Fruit fly (Drosophila melanogaster) whole organism, embryonic: ENCODE measurements around the gene rt.
A peak's percentile ranks its signal among the peaks of the same experiment; 100 is the strongest.

Source experiments
- Aef1 ChIP-seq: fragments of 200-800 bp; sonication (Bioruptor generic); IDR thresholded peaks from 3 replicates; pipeline ENCODE4 v1.3.6; 2022; ENCODE audit warnings: missing biosample characterization, missing genetic modification characterization
- Atf-2 ChIP-seq: fragments of 200-800 bp; sonication (Bioruptor generic); optimal IDR thresholded peaks from 2 replicates; lab custom pipeline; 2016; ENCODE audit warnings: missing biosample characterization, missing genetic modification characterization
- Awh ChIP-seq: fragments of 200-800 bp; sonication (Bioruptor generic); IDR thresholded peaks from 2 replicates; pipeline ENCODE4, ENCODE4 v1.3.6; 2022; ENCODE audit warnings: missing biosample characterization, missing genetic modification characterization
- CG10274 ChIP-seq: fragments of 200-800 bp; sonication (Bioruptor generic); optimal IDR thresholded peaks from 3 replicates; lab custom pipeline; 2017; ENCODE audit warnings: missing biosample characterization, mild to moderate bottlenecking, missing genetic modification characterization
- CG13624 ChIP-seq: fragments of 200-800 bp; sonication (Bioruptor generic); optimal IDR thresholded peaks from 2 replicates; lab custom pipeline; 2016; ENCODE audit warnings: missing biosample characterization, missing genetic modification characterization
- CG13775 ChIP-seq: fragments of 200-800 bp; sonication (Bioruptor generic); optimal IDR thresholded peaks from 3 replicates; lab custom pipeline; 2017; ENCODE audit warnings: missing biosample characterization, mild to moderate bottlenecking, missing genetic modification characterization
- CG15011 ChIP-seq: fragments of 200-800 bp; sonication (Bioruptor generic); optimal IDR thresholded peaks from 3 replicates; lab custom pipeline; 2018; ENCODE audit warnings: missing biosample characterization, mild to moderate bottlenecking, missing genetic modification characterization
- CG17568 ChIP-seq: fragments of 200-800 bp; sonication (Bioruptor generic); optimal IDR thresholded peaks from 2 replicates; lab custom pipeline; 2018; ENCODE audit warnings: missing biosample characterization, mild to moderate bottlenecking, missing genetic modification characterization, moderate library complexity
- CG32532 ChIP-seq: fragments of 200-800 bp; sonication (Bioruptor generic); IDR thresholded peaks from 2 replicates; pipeline ENCODE4 v1.3.6; 2022; ENCODE audit warnings: missing biosample characterization, missing genetic modification characterization
- CG32767 ChIP-seq: fragments of 200-800 bp; sonication (Bioruptor generic); IDR thresholded peaks from 2 replicates; pipeline ENCODE4 v1.3.6; 2022; ENCODE audit warnings: missing biosample characterization, missing genetic modification characterization
- CG4854 ChIP-seq: fragments of 200-800 bp; sonication (Bioruptor generic); optimal IDR thresholded peaks from 2 replicates; lab custom pipeline; 2016; ENCODE audit warnings: missing biosample characterization, missing genetic modification characterization, inconsistent platforms
- CG5245 ChIP-seq: fragments of 200-800 bp; sonication (Bioruptor generic); optimal IDR thresholded peaks from 3 replicates; lab custom pipeline; 2016; ENCODE audit warnings: missing biosample characterization, missing genetic modification characterization
- CG8944 ChIP-seq: fragments of 200-800 bp; sonication (Bioruptor generic); optimal IDR thresholded peaks from 3 replicates; lab custom pipeline; 2016; ENCODE audit warnings: missing biosample characterization, missing genetic modification characterization
- Drgx ChIP-seq: fragments of 200-800 bp; sonication (Bioruptor generic); IDR thresholded peaks from 2 replicates; pipeline ENCODE4 v1.3.6; 2022; ENCODE audit warnings: missing biosample characterization, missing genetic modification characterization
- ERR ChIP-seq: fragments of 200-800 bp; sonication (Bioruptor generic); optimal IDR thresholded peaks from 2 replicates; lab custom pipeline; 2016; ENCODE audit warnings: missing biosample characterization, missing genetic modification characterization
- Fer2 ChIP-seq: fragments of 200-800 bp; sonication (Bioruptor generic); optimal IDR thresholded peaks from 2 replicates; lab custom pipeline; 2018; ENCODE audit warnings: missing biosample characterization, mild to moderate bottlenecking, missing genetic modification characterization, moderate library complexity
- Hr39 ChIP-seq: fragments of >200 bp; optimal IDR thresholded peaks from 2 replicates; lab custom pipeline; 2017
- Lim3 ChIP-seq: fragments of 200-800 bp; sonication (Bioruptor generic); IDR thresholded peaks from 2 replicates; pipeline ENCODE4 v1.3.6; 2022; ENCODE audit warnings: missing biosample characterization, missing genetic modification characterization
- MESR4 ChIP-seq: fragments of 200-800 bp; sonication (Bioruptor generic); optimal IDR thresholded peaks from 2 replicates; lab custom pipeline; 2018; ENCODE audit warnings: missing biosample characterization, mild to moderate bottlenecking, missing genetic modification characterization, moderate library complexity
- Myb ChIP-seq: fragments of 200-800 bp; sonication (Bioruptor generic); optimal IDR thresholded peaks from 2 replicates; lab custom pipeline; 2016; ENCODE audit warnings: missing biosample characterization, missing genetic modification characterization
- NK7.1 ChIP-seq: fragments of 200-800 bp; sonication (Bioruptor generic); optimal IDR thresholded peaks from 3 replicates; lab custom pipeline; 2016; ENCODE audit warnings: missing biosample characterization, missing genetic modification characterization
- Optix ChIP-seq: fragments of 200-800 bp; sonication (Bioruptor generic); IDR thresholded peaks from 3 replicates; pipeline ENCODE4 v1.3.6; 2022; ENCODE audit warnings: missing biosample characterization, missing genetic modification characterization
- Ravus ChIP-seq: fragments of 200-800 bp; sonication (Bioruptor generic); IDR thresholded peaks from 2 replicates; pipeline ENCODE4 v1.3.6; 2022; ENCODE audit warnings: missing biosample characterization, missing genetic modification characterization
- Sox100B ChIP-seq: fragments of 200-800 bp; sonication (Bioruptor generic); optimal IDR thresholded peaks from 3 replicates; lab custom pipeline; 2018; ENCODE audit warnings: missing biosample characterization, mild to moderate bottlenecking, missing genetic modification characterization
- Spps ChIP-seq: fragments of 200-800 bp; sonication (Bioruptor generic); optimal IDR thresholded peaks from 2 replicates; lab custom pipeline; 2018; ENCODE audit warnings: missing biosample characterization, mild to moderate bottlenecking, missing genetic modification characterization
- Sry-β ChIP-seq: fragments of 200-800 bp; sonication (Bioruptor generic); optimal IDR thresholded peaks from 2 replicates; lab custom pipeline; 2018; ENCODE audit warnings: missing biosample characterization, mild to moderate bottlenecking, missing genetic modification characterization, moderate library complexity
- Usf ChIP-seq: fragments of 200-800 bp; sonication (Bioruptor generic); optimal IDR thresholded peaks from 2 replicates; lab custom pipeline; 2017; ENCODE audit warnings: missing genotype, missing biosample characterization, missing genetic modification characterization
- al ChIP-seq: fragments of 200-800 bp; sonication (Bioruptor generic); IDR thresholded peaks from 2 replicates; pipeline ENCODE4 v1.3.6; 2022; ENCODE audit warnings: missing biosample characterization, missing genetic modification characterization
- bsh ChIP-seq, 2 experiments: fragments of 200-800 bp; sonication (Bioruptor generic); optimal IDR thresholded peaks; 2 replicates each; lab custom pipeline; 2017 to 2018; ENCODE audit warnings: mild to moderate bottlenecking in 2 of 2, missing biosample characterization in 2 of 2, missing genetic modification characterization in 2 of 2, moderate library complexity in 1 of 2
- crol ChIP-seq: fragments of 200-800 bp; sonication (Bioruptor generic); IDR thresholded peaks from 2 replicates; pipeline ENCODE4 v1.3.6; 2022; ENCODE audit warnings: missing biosample characterization, missing genetic modification characterization
- cwo ChIP-seq: fragments of 200-800 bp; sonication (Bioruptor generic); optimal IDR thresholded peaks from 3 replicates; lab custom pipeline; 2017; ENCODE audit warnings: missing biosample characterization, missing genetic modification characterization, mild to moderate bottlenecking, moderate library complexity, missing genetic modification reagents
- dan ChIP-seq: fragments of 200-800 bp; sonication (Bioruptor generic); IDR thresholded peaks from 2 replicates; pipeline ENCODE4 v1.3.6; 2022; ENCODE audit warnings: missing biosample characterization, missing genetic modification characterization
- disco-r ChIP-seq: fragments of 200-800 bp; sonication (Bioruptor generic); optimal IDR thresholded peaks from 2 replicates; lab custom pipeline; 2016; ENCODE audit warnings: missing biosample characterization, missing genetic modification characterization
- dysf ChIP-seq: fragments of 200-800 bp; sonication (Bioruptor generic); IDR thresholded peaks from 3 replicates; pipeline ENCODE4 v1.3.6; 2022; ENCODE audit warnings: missing biosample characterization, missing genetic modification characterization
- ems ChIP-seq: fragments of 200-800 bp; sonication (Bioruptor generic); optimal IDR thresholded peaks from 3 replicates; lab custom pipeline; 2016; ENCODE audit warnings: missing biosample characterization, missing genetic modification characterization
- gfzf ChIP-seq: fragments of 200-800 bp; sonication (Bioruptor generic); optimal IDR thresholded peaks from 2 replicates; lab custom pipeline; 2016; ENCODE audit warnings: missing biosample characterization, mild to moderate bottlenecking, missing genetic modification characterization, moderate library complexity
- her ChIP-seq: fragments of 200-800 bp; sonication (Bioruptor generic); optimal IDR thresholded peaks from 2 replicates; lab custom pipeline; 2016; ENCODE audit warnings: missing biosample characterization, missing genetic modification characterization
- jumu ChIP-seq: fragments of 200-800 bp; sonication (Bioruptor generic); optimal IDR thresholded peaks from 3 replicates; lab custom pipeline; 2016; ENCODE audit warnings: missing biosample characterization, missing genetic modification characterization
- kni ChIP-seq: fragments of 200-800 bp; sonication (Bioruptor generic); optimal IDR thresholded peaks from 3 replicates; lab custom pipeline; 2017; ENCODE audit warnings: mild to moderate bottlenecking, missing biosample characterization, missing genetic modification reagents, missing genetic modification characterization
- luna ChIP-seq: fragments of 200-800 bp; sonication (Bioruptor generic); optimal IDR thresholded peaks from 2 replicates; lab custom pipeline; 2016; ENCODE audit warnings: missing biosample characterization, missing genetic modification characterization
- mam ChIP-seq: fragments of 200-800 bp; sonication (Bioruptor generic); optimal IDR thresholded peaks from 3 replicates; lab custom pipeline; 2016; ENCODE audit warnings: missing biosample characterization, missing genetic modification characterization
- row ChIP-seq: fragments of 200-800 bp; sonication (Bioruptor generic); IDR thresholded peaks from 3 replicates; pipeline ENCODE4 v1.3.6; 2022; ENCODE audit warnings: missing biosample characterization, missing genetic modification characterization
- salm ChIP-seq: fragments of 200-800 bp; sonication (Bioruptor generic); optimal IDR thresholded peaks from 2 replicates; lab custom pipeline; 2018; ENCODE audit warnings: missing biosample characterization, mild to moderate bottlenecking, missing genetic modification characterization
- sens ChIP-seq: fragments of 200-800 bp; sonication (Bioruptor generic); peaks from one replicate; lab custom pipeline; 2016; ENCODE audit warnings: missing biosample characterization, missing genetic modification characterization
- sens-2 ChIP-seq: fragments of 200-800 bp; sonication (Bioruptor generic); IDR thresholded peaks from 2 replicates; pipeline ENCODE4 v1.3.6; 2022; ENCODE audit warnings: missing biosample characterization, missing genetic modification characterization
- slbo ChIP-seq: fragments of 200-800 bp; sonication (Bioruptor generic); IDR thresholded peaks from 2 replicates; pipeline ENCODE4 v1.3.6; 2022; ENCODE audit warnings: missing biosample characterization, missing genetic modification characterization
- sr ChIP-seq: fragments of 200-800 bp; sonication (Bioruptor generic); IDR thresholded peaks from 3 replicates; pipeline ENCODE4 v1.3.6; 2022; ENCODE audit warnings: missing biosample characterization, missing genetic modification characterization
- stc ChIP-seq: fragments of 200-800 bp; sonication (Bioruptor generic); IDR thresholded peaks from 2 replicates; pipeline ENCODE4 v1.3.6; 2022; ENCODE audit warnings: missing biosample characterization, missing genetic modification characterization
- sug ChIP-seq: fragments of 200-800 bp; optimal IDR thresholded peaks from 2 replicates; lab custom pipeline; 2019; ENCODE audit warnings: missing biosample characterization, mild to moderate bottlenecking, missing genetic modification characterization, moderate library complexity
- trh ChIP-seq: fragments of 200-800 bp; sonication (Bioruptor generic); optimal IDR thresholded peaks from 2 replicates; lab custom pipeline; 2016; ENCODE audit warnings: missing biosample characterization, missing genetic modification characterization
- yki ChIP-seq: fragments of >200 bp; optimal IDR thresholded peaks from 3 replicates; lab custom pipeline; 2018

Gene rt

dm6 chr3L:11534391-11535246 is 53.0 kb downstream of the rt start (continued):
- TF ChIP-seq row (GFP tag; lab: Robert Waterston, UW) (peak; percentile 51; the same call in 2 of the 3 replicates), dysf (GFP tag; lab: Robert Waterston, UW) (peak; percentile 46; the same call in 2 of the 3 replicates), NK7.1 (GFP tag; lab: Kevin White, UChicago) (no peak), sr (GFP tag; lab: Robert Waterston, UW) (peak; percentile 38; the same call in 1 of the 3 replicates), Myb (GFP tag; lab: Kevin White, UChicago) (no peak), CG5245 (GFP tag; lab: Kevin White, UChicago) (no peak), sug (no peak), sens (no peak), CG8944 (GFP tag; lab: Kevin White, UChicago) (no peak), Sry-β (GFP tag; lab: Kevin White, UChicago) (no peak), Hr39 (lab: Kevin White, UChicago) (no peak), CG32767 (GFP tag; lab: Robert Waterston, UW) (no peak), Atf-2 (GFP tag; lab: Kevin White, UChicago) (no peak), CG17568 (GFP tag; lab: Kevin White, UChicago) (no peak), her (GFP tag; lab: Kevin White, UChicago) (no peak), CG13775 (GFP tag; lab: Kevin White, UChicago) (peak; percentile 13), Lim3 (GFP tag; lab: Robert Waterston, UW) (no peak), Aef1 (no peak), slbo (peak; percentile 50; the same call in 1 of the 2 replicates), sens-2 (no peak), Ravus (GFP tag; lab: Robert Waterston, UW) (no peak), CG32532 (GFP tag; lab: Robert Waterston, UW) (peak; percentile 39), crol (GFP tag; lab: Robert Waterston, UW) (0 out of 2 replicates have a peak, but pooled peaks have one; percentile 11), CG15011 (GFP tag; lab: Kevin White, UChicago) (no peak), Optix (GFP tag; lab: Robert Waterston, UW) (no peak), bsh (GFP tag; optimal IDR thresholded peaks at IDR 0.05; lab: Kevin White, UChicago) (no peak), MESR4 (GFP tag; lab: Kevin White, UChicago) (no peak), disco-r (GFP tag; lab: Kevin White, UChicago) (no peak), Spps (no peak), kni (GFP tag; lab: Kevin White, UChicago) (no peak), yki (no peak), al (GFP tag; lab: Robert Waterston, UW) (peak; percentile 47; the same call in 1 of the 2 replicates), luna (GFP tag; lab: Kevin White, UChicago) (no peak), CG10274 (GFP tag; lab: Kevin White, UChicago) (no peak), Awh (GFP tag; lab: Robert Waterston, UW) (0 out of 2 replicates have a peak, but pooled peaks have one; percentile 7), Sox100B (GFP tag; lab: Kevin White, UChicago) (no peak), ems (GFP tag; lab: Kevin White, UChicago) (no peak), mam (GFP tag; lab: Kevin White, UChicago) (no peak), CG4854 (no peak), CG13624 (no peak), salm (tag; lab: Kevin White, UChicago) (no peak), trh (no peak), gfzf (GFP tag; lab: Kevin White, UChicago) (no peak), Fer2 (tag; lab: Kevin White, UChicago) (no peak), dan (no peak), Usf (GFP tag; lab: Kevin White, UChicago) (peak; percentile 29), ERR (GFP tag; lab: Kevin White, UChicago) (no peak), cwo (GFP tag; lab: Kevin White, UChicago) (no peak), stc (GFP tag; lab: Robert Waterston, UW) (no peak), Drgx (GFP tag; lab: Robert Waterston, UW) (peak; percentile 7; the same call in 1 of the 2 replicates), jumu (GFP tag; lab: Kevin White, UChicago) (no peak)
